Fruit fly (Drosophila melanogaster): ENCODE measurements around the gene elg1.

elg1 gene

DNA sequence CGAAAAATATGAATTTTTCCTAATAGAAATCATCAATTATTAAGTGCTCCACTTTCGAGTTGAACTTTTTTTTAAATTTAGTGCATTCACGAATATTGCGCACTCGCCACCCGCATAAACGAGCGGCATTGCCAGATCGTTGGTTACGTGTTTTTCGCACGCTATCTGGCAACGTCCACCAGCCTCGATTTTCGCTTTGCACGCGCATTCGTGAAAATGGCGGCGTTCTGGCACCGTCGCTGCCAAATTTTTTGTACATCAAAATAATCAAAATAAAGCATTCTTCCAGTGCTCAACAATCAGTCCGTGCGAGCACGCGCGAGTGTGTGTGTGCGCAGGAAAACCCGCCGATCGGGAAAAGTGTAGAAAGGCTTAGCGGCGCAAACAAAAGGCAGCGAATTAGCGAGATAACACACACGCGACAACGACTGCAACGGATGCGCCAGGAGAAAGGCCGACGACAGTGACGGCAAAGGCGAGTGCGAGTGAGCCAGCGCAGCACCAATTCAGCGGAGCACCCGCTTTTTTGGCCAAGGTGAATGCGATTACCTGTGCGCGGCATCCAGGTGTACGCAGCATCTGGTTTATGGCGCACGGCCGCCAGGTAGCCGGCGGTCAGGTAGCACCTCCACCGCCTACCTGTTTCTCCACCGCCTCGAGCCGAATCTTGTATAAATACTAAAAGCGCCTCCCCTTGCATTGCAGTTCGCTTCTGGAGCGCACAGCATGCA is 18.1 kb upstream of the elg1 start (continued):
- no peak for TF ChIP-seq CG2678 (tag; optimal IDR thresholded peaks at IDR 0.05)
- peak; percentile 65 for TF ChIP-seq HLH4C (GFP tag; IDR thresholded peaks at IDR 0.05; ENCODE audit: partially characterized antibody)
- TF ChIP-seq gro (GFP tag; optimal IDR thresholded peaks at IDR 0.05) = peak; percentile 88
- TF ChIP-seq amos (GFP tag; IDR thresholded peaks at IDR 0.05; ENCODE audit: partially characterized antibody) = peak; percentile 77
- no peak for TF ChIP-seq CG9797 (GFP tag; optimal IDR thresholded peaks at IDR 0.05)
- peak; percentile 87 for TF ChIP-seq CG1603 (tag; optimal IDR thresholded peaks at IDR 0.05)
- TF ChIP-seq CG11696 (GFP tag; IDR thresholded peaks at IDR 0.05) = peak; percentile 56
- peak; percentile 85 for TF ChIP-seq CG33213 (GFP tag; optimal IDR thresholded peaks at IDR 0.05)
- TF ChIP-seq pan (optimal IDR thresholded peaks at IDR 0.05) = no peak
- TF ChIP-seq pan (GFP tag; optimal IDR thresholded peaks at IDR 0.05 in 1 of 2, IDR thresholded peaks at IDR 0.05 in 1 of 2) = peak in 1 of 2 experiments; percentile 81
- TF ChIP-seq run (tag; optimal IDR thresholded peaks at IDR 0.05) = peak; percentile 51
- TF ChIP-seq CG3847 (GFP tag; IDR thresholded peaks at IDR 0.05) = peak; percentile 89
- peak; percentile 18; the same call in 1 of the 2 replicates for TF ChIP-seq tna (GFP tag; IDR thresholded peaks at IDR 0.05; ENCODE audit: partially characterized antibody)
- no peak for TF ChIP-seq Jarid2 (GFP tag; optimal IDR thresholded peaks at IDR 0.05)
- no peak for TF ChIP-seq CG3726 (GFP tag; IDR thresholded peaks at IDR 0.05)
- no peak for TF ChIP-seq CG18599 (GFP tag; optimal IDR thresholded peaks at IDR 0.05)
- no peak for TF ChIP-seq h (optimal IDR thresholded peaks at IDR 0.05)
- TF ChIP-seq Kr (GFP tag; optimal IDR thresholded peaks at IDR 0.05) = no peak
- peak; percentile 33 for TF ChIP-seq Myb (GFP tag; optimal IDR thresholded peaks at IDR 0.05)
- TF ChIP-seq Dp (GFP tag; optimal IDR thresholded peaks at IDR 0.05) = peak; percentile 51
- peak; percentile 89 for TF ChIP-seq CG4328 (GFP tag; optimal IDR thresholded peaks at IDR 0.05)
- peak; percentile 85 for TF ChIP-seq jumu (GFP tag; optimal IDR thresholded peaks at IDR 0.05)
- peak; percentile 76 for TF ChIP-seq CG3163 (GFP tag; optimal IDR thresholded peaks at IDR 0.05)
- 0 out of 2 replicates have a peak, but pooled peaks have one; percentile 29 for TF ChIP-seq CG10959 (GFP tag; IDR thresholded peaks at IDR 0.05)
- TF ChIP-seq dimm (GFP tag; IDR thresholded peaks at IDR 0.05) = peak; percentile 45; the same call in 1 of the 2 replicates
- peak; percentile 57 for TF ChIP-seq CG1647 (GFP tag; optimal IDR thresholded peaks at IDR 0.05)
- TF ChIP-seq CG17568 (GFP tag; optimal IDR thresholded peaks at IDR 0.05) = no peak
- peak; percentile 9 for TF ChIP-seq zen (tag; optimal IDR thresholded peaks at IDR 0.05)
- peak; percentile 85 for TF ChIP-seq CG9609 (GFP tag; optimal IDR thresholded peaks at IDR 0.05)
- no peak for TF ChIP-seq CG3065 (GFP tag; optimal IDR thresholded peaks at IDR 0.05)
- peak; percentile 88 for TF ChIP-seq Antp (GFP tag; optimal IDR thresholded peaks at IDR 0.05)
- peak; percentile 73 for TF ChIP-seq knrl (GFP tag; IDR thresholded peaks at IDR 0.05; ENCODE audit: partially characterized antibody)
- TF ChIP-seq nerfin-1 (tag; optimal IDR thresholded peaks at IDR 0.05) = peak; percentile 78
- peak; percentile 80 for TF ChIP-seq CG32772 (GFP tag; IDR thresholded peaks at IDR 0.05)
- peak; percentile 83 for TF ChIP-seq B-H2 (GFP tag; optimal IDR thresholded peaks at IDR 0.05)
- peak; percentile 71 for TF ChIP-seq Optix (GFP tag; IDR thresholded peaks at IDR 0.05)
- TF ChIP-seq CG4404 (GFP tag; IDR thresholded peaks at IDR 0.05) = peak; percentile 52
- TF ChIP-seq insv (GFP tag; optimal IDR thresholded peaks at IDR 0.05) = peak; percentile 12 to 65
- TF ChIP-seq CG34422 (GFP tag; IDR thresholded peaks at IDR 0.05) = peak; percentile 76
- peak; percentile 82 for TF ChIP-seq grau (tag; optimal IDR thresholded peaks at IDR 0.05)
- TF ChIP-seq NFAT (GFP tag; IDR thresholded peaks at IDR 0.05) = peak; percentile 69
- peak; percentile 86 for TF ChIP-seq PHDP (tag; optimal IDR thresholded peaks at IDR 0.05)
- peak; percentile 61; the same call in 1 of the 3 replicates for TF ChIP-seq Mrtf (GFP tag; IDR thresholded peaks at IDR 0.05)
- TF ChIP-seq Atf-2 (GFP tag; optimal IDR thresholded peaks at IDR 0.05) = peak; percentile 73
- TF ChIP-seq Abd-B (GFP tag; optimal IDR thresholded peaks at IDR 0.05) = no peak
- TF ChIP-seq Doc2 (GFP tag; IDR thresholded peaks at IDR 0.05) = no peak
- peak; percentile 83 for TF ChIP-seq seq (GFP tag; IDR thresholded peaks at IDR 0.05)
- TF ChIP-seq dysf (GFP tag; IDR thresholded peaks at IDR 0.05) = peak; percentile 85
- peak; percentile 84 for TF ChIP-seq CG10209 (GFP tag; optimal IDR thresholded peaks at IDR 0.05)
- peak; percentile 57 for TF ChIP-seq CG30431 (GFP tag; optimal IDR thresholded peaks at IDR 0.05)
